Worm (Caenorhabditis elegans) whole organism, early embryonic: Measurements from ENCODE around the gene gid-2.

Experiments
- B0310.2 ChIP-seq: sonication (generic microtip); optimal IDR thresholded peaks from 2 replicates; lab custom pipeline; 2016; ENCODE audit warnings: mild to moderate bottlenecking, missing genetic modification characterization, missing compliant biosample characterization
- F13C5.2 ChIP-seq: sonication (generic microtip); optimal IDR thresholded peaks from 2 replicates; lab custom pipeline; 2017; ENCODE audit warnings: mild to moderate bottlenecking, missing genetic modification characterization, inconsistent platforms, missing compliant biosample characterization
- aly-1 ChIP-seq: sonication (generic microtip); optimal IDR thresholded peaks from 2 replicates; lab custom pipeline; 2016; ENCODE audit warnings: missing genetic modification characterization, missing compliant biosample characterization
- ama-1 ChIP-seq: fragments of 150-350 bp; optimal IDR thresholded peaks from 2 replicates; lab custom pipeline; 2014
- ceh-13 ChIP-seq: fragments of 200-800 bp; sonication (Bioruptor generic); optimal IDR thresholded peaks from 2 replicates; lab custom pipeline; 2018; ENCODE audit warnings: mild to moderate bottlenecking, missing genetic modification characterization, missing compliant biosample characterization
- ceh-36 ChIP-seq: sonication (generic microtip); optimal IDR thresholded peaks from 2 replicates; lab custom pipeline; 2016; ENCODE audit warnings: missing genetic modification characterization, inconsistent platforms, missing compliant biosample characterization
- ets-7 ChIP-seq: sonication (generic microtip); optimal IDR thresholded peaks from 2 replicates; lab custom pipeline; 2016; ENCODE audit warnings: missing genotype, missing genetic modification characterization, missing compliant biosample characterization
- flt-1 ChIP-seq: fragments of 200-800 bp; sonication (Bioruptor generic); IDR thresholded peaks from 2 replicates; pipeline ENCODE4 v1.3.6; 2022; ENCODE audit warnings: missing genetic modification characterization, missing compliant biosample characterization
- hmbx-1 ChIP-seq: sonication (generic microtip); optimal IDR thresholded peaks from 2 replicates; lab custom pipeline; 2016; ENCODE audit warnings: mild to moderate bottlenecking, missing genetic modification characterization, missing compliant biosample characterization
- hnd-1 ChIP-seq: sonication (generic microtip); optimal IDR thresholded peaks from 2 replicates; lab custom pipeline; 2016; ENCODE audit warnings: missing genetic modification characterization, missing compliant biosample characterization
- pes-1 ChIP-seq: fragments of 200-800 bp; sonication (Bioruptor generic); IDR thresholded peaks from 2 replicates; pipeline ENCODE4 v1.3.6; 2022; ENCODE audit warnings: missing genetic modification reagents, missing genetic modification characterization, missing compliant biosample characterization
- sea-1 ChIP-seq: fragments of 200-800 bp; sonication (Bioruptor generic); conservative IDR thresholded peaks from 2 replicates; pipeline ENCODE4 v1.3.6; 2022; ENCODE audit warnings: missing genetic modification characterization, missing compliant biosample characterization
- tbx-11 ChIP-seq: fragments of 200-800 bp; sonication (Bioruptor generic); IDR thresholded peaks from 2 replicates; pipeline ENCODE4 v1.3.6; 2022; ENCODE audit warnings: missing genetic modification characterization, missing compliant biosample characterization
- tra-4 ChIP-seq: sonication (generic microtip); optimal IDR thresholded peaks from 2 replicates; lab custom pipeline; 2017; ENCODE audit warnings: missing genetic modification characterization, missing compliant biosample characterization

- TF ChIP-seq ama-1 (no peak), hnd-1 (tag; lab: Kevin White, UChicago) (no peak), ceh-13 (GFP tag; lab: Kevin White, UChicago) (no peak), hmbx-1 (tag; lab: Kevin White, UChicago) (no peak), B0310.2 (tag; lab: Kevin White, UChicago) (no peak), flt-1 (GFP tag; lab: Robert Waterston, UW) (no peak), F13C5.2 (tag; lab: Kevin White, UChicago) (no peak), pes-1 (GFP tag; lab: Robert Waterston, UW) (no peak), sea-1 (GFP tag; lab: Robert Waterston, UW) (no peak), aly-1 (tag; lab: Kevin White, UChicago) (no peak), tra-4 (no peak), ets-7 (tag; lab: Kevin White, UChicago) (no peak), ceh-36 (tag; lab: Kevin White, UChicago) (no peak), tbx-11 (no peak)
Observed at ce11 chrX:2439728-2440127, 971 bp upstream of the gid-2 start.
